Worm (Caenorhabditis elegans): ENCODE results near the gene B0281.4.
"Not testable (repeated sequence)": the region's sequence is repeated elsewhere in the genome, so short reads cannot be mapped to it uniquely, and the experiment has no call there.

The B0281.4 gene

ce11 chrII:2289441-2289840 is 9.2 kb downstream of the B0281.4 start (continued):
- TF ChIP-seq unc-55 (GFP tag; optimal IDR thresholded peaks at IDR 0.05) (peak; percentile 87), fax-1 (tag; optimal IDR thresholded peaks at IDR 0.05) (no peak), lim-6 (tag; optimal IDR thresholded peaks at IDR 0.05) (no peak)

ce11 chrII:2288798-2289197 is 9.8 kb downstream of the B0281.4 start, which contains the start of the genes K09F6.10 and K09F6.13:
Gene K09F6.10 (minus strand): TSS chrII:2288883.
Gene K09F6.13 (plus strand): TSS chrII:2289114.
- TF ChIP-seq ceh-2 (tag; optimal IDR thresholded peaks at IDR 0.05) = no peak
- no peak for TF ChIP-seq unc-86 (tag; optimal IDR thresholded peaks at IDR 0.05)
- no peak for TF ChIP-seq tbx-7 (tag; optimal IDR thresholded peaks at IDR 0.05)
- TF ChIP-seq ceh-6 (GFP tag; optimal IDR thresholded peaks at IDR 0.05) = no peak
- TF ChIP-seq ceh-45 (GFP tag; IDR thresholded peaks at IDR 0.05) = no peak
- TF ChIP-seq hlh-30 (tag; optimal IDR thresholded peaks at IDR 0.05; ENCODE audit: insufficient read depth) = no peak
- TF ChIP-seq pat-9 (tag; optimal IDR thresholded peaks at IDR 0.05) = no peak
- no peak for TF ChIP-seq K09A11.1 (tag; optimal IDR thresholded peaks at IDR 0.05; ENCODE audit: insufficient read depth)
- no peak for TF ChIP-seq che-1 (tag; optimal IDR thresholded peaks at IDR 0.05)
- TF ChIP-seq nfya-1 (tag; optimal IDR thresholded peaks at IDR 0.05) = no peak
- TF ChIP-seq lin-11 (tag; optimal IDR thresholded peaks at IDR 0.05) = no peak
- TF ChIP-seq ceh-24 (tag; optimal IDR thresholded peaks at IDR 0.05) = no peak
- no peak for TF ChIP-seq ama-1 (optimal IDR thresholded peaks at IDR 0.05)
- no peak for TF ChIP-seq gmeb-2 (tag; optimal IDR thresholded peaks at IDR 0.05)
- TF ChIP-seq pros-1 (tag; optimal IDR thresholded peaks at IDR 0.05) = no peak

- TF ChIP-seq ceh-48 (tag; optimal IDR thresholded peaks at IDR 0.05) (no peak), ceh-14 (tag; optimal IDR thresholded peaks at IDR 0.05) (no peak), ztf-16 (tag; optimal IDR thresholded peaks at IDR 0.05) (no peak), hlh-30 (tag; optimal IDR thresholded peaks at IDR 0.05; ENCODE audit: insufficient read depth) (no peak), sdc-2 (tag; optimal IDR thresholded peaks at IDR 0.05) (no peak), lin-11 (tag; optimal IDR thresholded peaks at IDR 0.05) (no peak)
Observed at ce11 chrII:2284703-2285102, 13.9 kb downstream of the B0281.4 start.

DNA sequence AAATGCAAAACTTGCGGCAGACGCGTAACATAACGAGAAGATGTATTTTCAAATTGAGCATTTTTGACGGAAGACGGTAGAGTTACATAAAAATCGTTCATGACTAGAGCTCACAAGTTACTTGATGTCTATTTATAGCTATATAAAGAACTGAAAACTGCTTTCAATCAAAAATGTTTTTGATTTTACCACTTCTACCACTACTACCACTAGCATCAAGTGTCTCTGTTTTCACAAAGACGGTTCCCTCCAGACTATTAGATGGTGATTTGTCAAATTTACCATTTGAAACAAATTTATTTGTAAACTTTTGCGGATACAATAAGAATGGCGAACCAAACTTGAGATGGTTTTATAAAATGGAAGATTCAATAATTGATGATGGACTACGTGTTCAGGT is 16.0 kb downstream of the B0281.4 start, which contains the start of gene K09F6.9:
TSS of gene K09F6.9 (minus strand) at position 101 of the 400 bp plus-strand sequence.
- not testable (repeated sequence) for TF ChIP-seq ceh-6 (GFP tag; optimal IDR thresholded peaks at IDR 0.05); sox-4 (tag; optimal IDR thresholded peaks at IDR 0.05); ceh-19 (GFP tag; optimal IDR thresholded peaks at IDR 0.05)

- TF ChIP-seq ceh-18 (tag; optimal IDR thresholded peaks at IDR 0.05) (no peak), ceh-34 (tag; optimal IDR thresholded peaks at IDR 0.05) (no peak), ceh-24 (tag; optimal IDR thresholded peaks at IDR 0.05) (no peak), hlh-13 (GFP tag; optimal IDR thresholded peaks at IDR 0.05) (no peak), lim-6 (tag; optimal IDR thresholded peaks at IDR 0.05) (no peak), nhr-232 (tag; optimal IDR thresholded peaks at IDR 0.05) (no peak), pros-1 (tag; optimal IDR thresholded peaks at IDR 0.05) (no peak)
Observed at ce11 chrII:2279839-2280238, 18.8 kb downstream of the B0281.4 start, which contains the start of gene K09F6.11. Gene K09F6.11 (plus strand): TSS chrII:2280139.

DNA sequence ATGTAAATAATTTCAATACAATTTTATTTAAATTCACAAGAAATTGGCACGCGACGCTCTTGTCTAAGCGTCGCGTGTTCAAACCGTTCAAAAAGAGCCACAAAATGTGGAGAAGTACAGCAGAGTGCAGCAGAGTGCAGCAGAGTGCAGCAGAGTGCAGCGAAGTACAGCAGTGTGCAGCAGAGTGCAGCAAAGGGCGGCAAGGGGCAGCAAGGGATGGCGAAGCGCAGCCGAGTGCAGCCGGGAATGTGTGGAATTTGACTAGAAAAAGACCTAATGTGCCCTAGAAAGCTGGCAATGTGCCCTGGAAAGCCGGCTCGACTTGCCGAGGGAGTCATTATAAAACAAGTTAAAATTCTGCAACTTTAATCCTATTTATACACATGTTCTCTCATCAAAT is 19.4 kb downstream of the B0281.4 start, which contains the start of gene K09F6.6:
TSS of gene K09F6.6 (minus strand) at position 43 of the 400 bp plus-strand sequence.
- no peak for TF ChIP-seq pax-1 (tag; optimal IDR thresholded peaks at IDR 0.05)
- no peak for TF ChIP-seq sox-4 (tag; optimal IDR thresholded peaks at IDR 0.05)
- no peak for TF ChIP-seq dve-1 (tag; optimal IDR thresholded peaks at IDR 0.05)
- no peak for TF ChIP-seq hlh-13 (GFP tag; optimal IDR thresholded peaks at IDR 0.05)
- TF ChIP-seq fkh-6 (tag; optimal IDR thresholded peaks at IDR 0.05) = no peak
- TF ChIP-seq nhr-11 (tag; optimal IDR thresholded peaks at IDR 0.05) = no peak
- no peak for TF ChIP-seq Y22D7AL.16 (tag; optimal IDR thresholded peaks at IDR 0.05)
- TF ChIP-seq fax-1 (tag; optimal IDR thresholded peaks at IDR 0.05) = no peak
- no peak for TF ChIP-seq pha-4 (tag; optimal IDR thresholded peaks at IDR 0.05)
- no peak for TF ChIP-seq unc-86 (tag; optimal IDR thresholded peaks at IDR 0.05)
- TF ChIP-seq F13H6.1 (tag; optimal IDR thresholded peaks at IDR 0.05) = no peak
- TF ChIP-seq elt-2 (tag; optimal IDR thresholded peaks at IDR 0.05) = no peak
- TF ChIP-seq nhr-232 (tag; optimal IDR thresholded peaks at IDR 0.05) = no peak
